Fruit fly (Drosophila melanogaster): ENCODE results near the gene exex.

exex gene

dm6 chr3L:7952560-7952959, 4.6 kb downstream of the exex start:
- TF ChIP-seq Sox15 (GFP tag; optimal IDR thresholded peaks at IDR 0.05) (no peak), Eip93F (GFP tag; optimal IDR thresholded peaks at IDR 0.05) (no peak), fd59A (GFP tag; optimal IDR thresholded peaks at IDR 0.05) (no peak), acj6 (GFP tag; optimal IDR thresholded peaks at IDR 0.05) (no peak), CG6163 (GFP tag; IDR thresholded peaks at IDR 0.05) (no peak), dac (GFP tag; optimal IDR thresholded peaks at IDR 0.05) (no peak), topi (GFP tag; optimal IDR thresholded peaks at IDR 0.05) (no peak), CG10631 (GFP tag; optimal IDR thresholded peaks at IDR 0.05) (no peak), CG3919 (GFP tag; optimal IDR thresholded peaks at IDR 0.05) (no peak), OdsH (GFP tag; optimal IDR thresholded peaks at IDR 0.05) (no peak), Met (GFP tag; optimal IDR thresholded peaks at IDR 0.05) (no peak), CG16779 (tag; optimal IDR thresholded peaks at IDR 0.05) (no peak), Sox102F (GFP tag; optimal IDR thresholded peaks at IDR 0.05) (no peak), CG8319 (GFP tag; optimal IDR thresholded peaks at IDR 0.05) (no peak)

- no peak for TF ChIP-seq CG32006 (GFP tag; optimal IDR thresholded peaks at IDR 0.05)
- TF ChIP-seq Eip78C (GFP tag) = peak; percentile 10
Observed at dm6 chr3L:7952978-7953377, 5.0 kb downstream of the exex start.

dm6 chr3L:7953728-7954127, 5.7 kb downstream of the exex start:
- TF ChIP-seq esn (GFP tag; optimal IDR thresholded peaks at IDR 0.05) (no peak), vri (GFP tag; optimal IDR thresholded peaks at IDR 0.05) (no peak), Smox (GFP tag; optimal IDR thresholded peaks at IDR 0.05) (no peak), CG3032 (tag; optimal IDR thresholded peaks at IDR 0.05) (no peak), Eip93F (GFP tag; optimal IDR thresholded peaks at IDR 0.05) (no peak), acj6 (GFP tag; optimal IDR thresholded peaks at IDR 0.05) (no peak), CG16779 (tag; optimal IDR thresholded peaks at IDR 0.05) (no peak), CG11762 (GFP tag; optimal IDR thresholded peaks at IDR 0.05; ENCODE audit: insufficient read depth) (no peak), CG4318 (GFP tag; optimal IDR thresholded peaks at IDR 0.05) (no peak), lz (GFP tag; optimal IDR thresholded peaks at IDR 0.05) (no peak), CG6792 (GFP tag; optimal IDR thresholded peaks at IDR 0.05) (no peak), Eip75B (GFP tag; optimal IDR thresholded peaks at IDR 0.05) (no peak), eg (GFP tag; IDR thresholded peaks at IDR 0.05) (no peak), fd59A (GFP tag; optimal IDR thresholded peaks at IDR 0.05) (no peak), CG8119 (GFP tag; IDR thresholded peaks at IDR 0.05) (no peak)

dm6 chr3L:7954967-7955366, 7.0 kb downstream of the exex start:
- TF ChIP-seq CG10631 (GFP tag; optimal IDR thresholded peaks at IDR 0.05) (no peak), ss (GFP tag; optimal IDR thresholded peaks at IDR 0.05) (no peak), CG3919 (GFP tag; optimal IDR thresholded peaks at IDR 0.05) (no peak), Eip75B (GFP tag; optimal IDR thresholded peaks at IDR 0.05) (no peak), CG6163 (GFP tag; IDR thresholded peaks at IDR 0.05) (no peak), CG1621 (tag; optimal IDR thresholded peaks at IDR 0.05) (no peak)

dm6 chr3L:7956718-7957117, 8.7 kb downstream of the exex start:
- TF ChIP-seq CG7368 (GFP tag; optimal IDR thresholded peaks at IDR 0.05) (no peak), OdsH (GFP tag; optimal IDR thresholded peaks at IDR 0.05) (no peak), vri (GFP tag; optimal IDR thresholded peaks at IDR 0.05) (no peak), Ets96B (tag; optimal IDR thresholded peaks at IDR 0.05) (no peak), CG11762 (GFP tag; optimal IDR thresholded peaks at IDR 0.05; ENCODE audit: insufficient read depth) (no peak), CG6792 (GFP tag; optimal IDR thresholded peaks at IDR 0.05) (no peak), CG15336 (GFP tag; IDR thresholded peaks at IDR 0.05) (no peak), pdm3 (GFP tag; optimal IDR thresholded peaks at IDR 0.05) (no peak), CG10669 (GFP tag; optimal IDR thresholded peaks at IDR 0.05) (no peak), Eip78C (GFP tag) (no peak), achi (GFP tag; optimal IDR thresholded peaks at IDR 0.05) (no peak), Sox14 (GFP tag; optimal IDR thresholded peaks at IDR 0.05) (no peak), Gug (GFP tag; IDR thresholded peaks at IDR 0.05) (no peak), Hr4 (GFP tag; optimal IDR thresholded peaks at IDR 0.05) (no peak), svp (GFP tag) (no peak), CG8632 (GFP tag; optimal IDR thresholded peaks at IDR 0.05) (no peak), CG6808 (GFP tag; optimal IDR thresholded peaks at IDR 0.05) (no peak), CG4318 (GFP tag; optimal IDR thresholded peaks at IDR 0.05) (no peak)
